Worm (Caenorhabditis elegans) whole organism, early embryonic: ENCODE measurements around the gene lbp-3.
A peak's percentile ranks its signal among the peaks of the same experiment; 100 is the strongest.

ENCODE experiments used
- B0310.2 ChIP-seq: sonication (generic microtip); optimal IDR thresholded peaks from 2 replicates; lab custom pipeline; 2016; ENCODE audit warnings: mild to moderate bottlenecking, missing genetic modification characterization, missing compliant biosample characterization
- F13C5.2 ChIP-seq: sonication (generic microtip); optimal IDR thresholded peaks from 2 replicates; lab custom pipeline; 2017; ENCODE audit warnings: mild to moderate bottlenecking, missing genetic modification characterization, inconsistent platforms, missing compliant biosample characterization
- aly-1 ChIP-seq: sonication (generic microtip); optimal IDR thresholded peaks from 2 replicates; lab custom pipeline; 2016; ENCODE audit warnings: missing genetic modification characterization, missing compliant biosample characterization
- ama-1 ChIP-seq: fragments of 150-350 bp; optimal IDR thresholded peaks from 2 replicates; lab custom pipeline; 2014
- ceh-13 ChIP-seq: fragments of 200-800 bp; sonication (Bioruptor generic); optimal IDR thresholded peaks from 2 replicates; lab custom pipeline; 2018; ENCODE audit warnings: mild to moderate bottlenecking, missing genetic modification characterization, missing compliant biosample characterization
- ceh-36 ChIP-seq: sonication (generic microtip); optimal IDR thresholded peaks from 2 replicates; lab custom pipeline; 2016; ENCODE audit warnings: missing genetic modification characterization, inconsistent platforms, missing compliant biosample characterization
- ets-7 ChIP-seq: sonication (generic microtip); optimal IDR thresholded peaks from 2 replicates; lab custom pipeline; 2016; ENCODE audit warnings: missing genotype, missing genetic modification characterization, missing compliant biosample characterization
- flt-1 ChIP-seq: fragments of 200-800 bp; sonication (Bioruptor generic); IDR thresholded peaks from 2 replicates; pipeline ENCODE4 v1.3.6; 2022; ENCODE audit warnings: missing genetic modification characterization, missing compliant biosample characterization
- hmbx-1 ChIP-seq: sonication (generic microtip); optimal IDR thresholded peaks from 2 replicates; lab custom pipeline; 2016; ENCODE audit warnings: mild to moderate bottlenecking, missing genetic modification characterization, missing compliant biosample characterization
- hmg-4 ChIP-seq: fragments of 200-800 bp; sonication (Bioruptor generic); optimal IDR thresholded peaks from 2 replicates; lab custom pipeline; 2018; ENCODE audit warnings: mild to moderate bottlenecking, missing genetic modification characterization, missing compliant biosample characterization
- hnd-1 ChIP-seq: sonication (generic microtip); optimal IDR thresholded peaks from 2 replicates; lab custom pipeline; 2016; ENCODE audit warnings: missing genetic modification characterization, missing compliant biosample characterization
- pes-1 ChIP-seq: fragments of 200-800 bp; sonication (Bioruptor generic); IDR thresholded peaks from 2 replicates; pipeline ENCODE4 v1.3.6; 2022; ENCODE audit warnings: missing genetic modification reagents, missing genetic modification characterization, missing compliant biosample characterization
- scrt-1 ChIP-seq: fragments of 200-800 bp; sonication (Bioruptor generic); IDR thresholded peaks from 2 replicates; pipeline ENCODE4 v1.3.6; 2022; ENCODE audit warnings: missing genetic modification characterization, missing compliant biosample characterization
- sea-1 ChIP-seq: fragments of 200-800 bp; sonication (Bioruptor generic); conservative IDR thresholded peaks from 2 replicates; pipeline ENCODE4 v1.3.6; 2022; ENCODE audit warnings: missing genetic modification characterization, missing compliant biosample characterization
- tbx-11 ChIP-seq: fragments of 200-800 bp; sonication (Bioruptor generic); IDR thresholded peaks from 2 replicates; pipeline ENCODE4 v1.3.6; 2022; ENCODE audit warnings: missing genetic modification characterization, missing compliant biosample characterization
- tbx-37 ChIP-seq: fragments of 200-800 bp; sonication (Bioruptor generic); conservative IDR thresholded peaks from 2 replicates; pipeline ENCODE4 v1.3.6; 2022; ENCODE audit warnings: missing genetic modification reagents, missing genetic modification characterization, missing compliant biosample characterization
- tra-4 ChIP-seq: sonication (generic microtip); optimal IDR thresholded peaks from 2 replicates; lab custom pipeline; 2017; ENCODE audit warnings: missing genetic modification characterization, missing compliant biosample characterization

Gene lbp-3

DNA sequence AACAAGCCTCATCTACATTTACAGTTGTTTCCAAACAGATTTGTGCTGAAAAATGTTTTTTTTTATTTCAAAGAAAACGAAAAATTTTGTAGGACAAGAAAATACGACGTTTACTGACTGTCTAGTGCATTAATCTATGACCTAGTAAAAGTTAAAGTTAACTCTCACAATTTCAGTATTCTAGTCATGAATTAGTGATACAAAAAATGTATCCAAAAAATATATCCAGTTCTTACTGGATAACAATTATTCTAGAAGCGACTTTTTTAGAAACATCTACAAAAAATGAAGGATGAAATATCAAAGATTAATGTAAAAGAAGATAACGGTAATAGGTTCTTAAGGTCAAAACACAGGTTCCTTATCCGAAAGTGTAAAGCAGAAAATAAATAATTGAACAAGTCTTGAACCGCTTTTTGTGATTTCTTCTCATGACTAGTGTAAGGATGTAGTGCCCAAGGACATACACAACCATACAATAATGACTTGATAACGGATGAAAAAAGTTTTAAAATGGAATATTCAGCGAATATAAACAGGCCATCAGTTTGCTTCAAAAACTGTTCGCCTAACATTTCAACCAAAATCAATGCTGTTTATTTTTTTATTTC lies 6.6 kb upstream of the lbp-3 start, which contains the start of gene pqn-37:
Gene pqn-37, minus strand, starts transcription at position 51 of the 611 bp plus-strand sequence.
- TF ChIP-seq tbx-11 (GFP tag; lab: Robert Waterston, UW) = no peak
- no peak for TF ChIP-seq tra-4 (tag; lab: Kevin White, UChicago)
- TF ChIP-seq hmg-4 (GFP tag; lab: Kevin White, UChicago) = no peak
- no peak for TF ChIP-seq ets-7 (tag; lab: Kevin White, UChicago)
- no peak for TF ChIP-seq sea-1 (GFP tag; lab: Robert Waterston, UW)
- no peak for TF ChIP-seq ama-1 (lab: Kevin White, UChicago)
- no peak for TF ChIP-seq tbx-37 (GFP tag; lab: Robert Waterston, UW)
- TF ChIP-seq flt-1 (GFP tag; lab: Robert Waterston, UW) = no peak
- no peak for TF ChIP-seq hnd-1
- TF ChIP-seq pes-1 = no peak
- TF ChIP-seq aly-1 (tag; lab: Kevin White, UChicago) = no peak
- TF ChIP-seq hmbx-1 (tag; lab: Kevin White, UChicago) = no peak
- TF ChIP-seq ceh-13 (GFP tag; lab: Kevin White, UChicago) = no peak
- TF ChIP-seq scrt-1 (GFP tag; lab: Robert Waterston, UW) = no peak
- TF ChIP-seq F13C5.2 (tag; lab: Kevin White, UChicago) = no peak
- TF ChIP-seq B0310.2 (tag; lab: Kevin White, UChicago) = no peak
- TF ChIP-seq ceh-36 (tag; lab: Kevin White, UChicago) = no peak

ce11 chrX:3252500-3252899 lies 4.7 kb upstream of the lbp-3 start, which contains the start of gene tba-9:
TSS of gene tba-9 (plus strand) at chrX:3252800.
- TF ChIP-seq pes-1 (no peak), flt-1 (GFP tag; lab: Robert Waterston, UW) (no peak), aly-1 (tag; lab: Kevin White, UChicago) (no peak), hnd-1 (no peak), scrt-1 (GFP tag; lab: Robert Waterston, UW) (no peak), F13C5.2 (tag; lab: Kevin White, UChicago) (no peak), tra-4 (tag; lab: Kevin White, UChicago) (no peak), sea-1 (GFP tag; lab: Robert Waterston, UW) (no peak), hmbx-1 (tag; lab: Kevin White, UChicago) (no peak)

DNA sequence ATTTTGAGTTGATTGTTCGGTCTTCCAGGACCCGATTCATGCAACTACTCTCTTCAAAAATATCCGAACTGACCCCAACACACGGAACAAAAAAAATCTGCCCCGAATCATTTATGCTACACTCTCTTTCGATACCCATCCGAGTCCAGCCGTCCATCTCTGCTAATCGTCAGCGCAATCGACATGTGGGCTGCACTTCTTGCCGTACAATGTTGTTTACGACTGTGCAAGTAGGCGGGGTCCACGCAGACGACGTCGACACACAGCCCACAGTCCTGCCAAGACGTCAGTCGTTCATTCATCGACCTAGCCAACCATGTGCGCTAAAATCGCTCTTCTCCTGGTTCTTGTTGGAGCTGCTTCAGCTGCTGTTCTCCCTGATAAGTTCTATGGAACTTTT lies 1.7 kb downstream of the lbp-3 start, which contains the start of gene lbp-1:
Gene lbp-1, plus strand, starts transcription at position 301 of the 400 bp plus-strand sequence.
- TF ChIP-seq flt-1 (GFP tag; lab: Robert Waterston, UW) (no peak), ets-7 (tag; lab: Kevin White, UChicago) (no peak), tbx-37 (GFP tag; lab: Robert Waterston, UW) (no peak), tbx-11 (GFP tag; lab: Robert Waterston, UW) (no peak), pes-1 (no peak), ceh-36 (tag; lab: Kevin White, UChicago) (no peak), sea-1 (GFP tag; lab: Robert Waterston, UW) (no peak), aly-1 (tag; lab: Kevin White, UChicago) (peak; percentile 32), ceh-13 (GFP tag; lab: Kevin White, UChicago) (no peak), hmbx-1 (tag; lab: Kevin White, UChicago) (no peak), hmg-4 (GFP tag; lab: Kevin White, UChicago) (peak; percentile 25), scrt-1 (GFP tag; lab: Robert Waterston, UW) (no peak), F13C5.2 (tag; lab: Kevin White, UChicago) (no peak)

ce11 chrX:3260509-3260908 lies 3.3 kb downstream of the lbp-3 start, which contains the start of gene lbp-2:
TSS of gene lbp-2 (plus strand) at chrX:3260610.
- TF ChIP-seq B0310.2 (tag; lab: Kevin White, UChicago) = no peak
- no peak for TF ChIP-seq ceh-13 (GFP tag; lab: Kevin White, UChicago)
- TF ChIP-seq flt-1 (GFP tag; lab: Robert Waterston, UW) = no peak
- TF ChIP-seq sea-1 (GFP tag; lab: Robert Waterston, UW) = no peak
- no peak for TF ChIP-seq ets-7 (tag; lab: Kevin White, UChicago)
- no peak for TF ChIP-seq hnd-1
- TF ChIP-seq tbx-11 (GFP tag; lab: Robert Waterston, UW) = no peak
- TF ChIP-seq pes-1 = no peak
- no peak for TF ChIP-seq hmg-4 (GFP tag; lab: Kevin White, UChicago)
- no peak for TF ChIP-seq ceh-36 (tag; lab: Kevin White, UChicago)
- TF ChIP-seq ama-1 (lab: Kevin White, UChicago) = no peak
- no peak for TF ChIP-seq F13C5.2 (tag; lab: Kevin White, UChicago)
- no peak for TF ChIP-seq tra-4 (tag; lab: Kevin White, UChicago)
- TF ChIP-seq scrt-1 (GFP tag; lab: Robert Waterston, UW) = no peak
- no peak for TF ChIP-seq aly-1 (tag; lab: Kevin White, UChicago)
- no peak for TF ChIP-seq tbx-37 (GFP tag; lab: Robert Waterston, UW)
- TF ChIP-seq hmbx-1 (tag; lab: Kevin White, UChicago) = no peak

ce11 chrX:3262600-3262999 lies 5.4 kb downstream of the lbp-3 start, which contains the start of gene fbxb-71:
TSS of gene fbxb-71 (plus strand) at chrX:3262900.
- TF ChIP-seq ceh-36 (tag; lab: Kevin White, UChicago) (no peak), scrt-1 (GFP tag; lab: Robert Waterston, UW) (no peak), pes-1 (no peak), hmg-4 (GFP tag; lab: Kevin White, UChicago) (no peak), tbx-37 (GFP tag; lab: Robert Waterston, UW) (no peak), ceh-13 (GFP tag; lab: Kevin White, UChicago) (no peak), ama-1 (lab: Kevin White, UChicago) (no peak), sea-1 (GFP tag; lab: Robert Waterston, UW) (no peak), F13C5.2 (tag; lab: Kevin White, UChicago) (no peak), aly-1 (tag; lab: Kevin White, UChicago) (no peak), flt-1 (GFP tag; lab: Robert Waterston, UW) (no peak), hmbx-1 (tag; lab: Kevin White, UChicago) (no peak), tra-4 (tag; lab: Kevin White, UChicago) (no peak), ets-7 (tag; lab: Kevin White, UChicago) (no peak), hnd-1 (no peak), tbx-11 (GFP tag; lab: Robert Waterston, UW) (no peak)

DNA sequence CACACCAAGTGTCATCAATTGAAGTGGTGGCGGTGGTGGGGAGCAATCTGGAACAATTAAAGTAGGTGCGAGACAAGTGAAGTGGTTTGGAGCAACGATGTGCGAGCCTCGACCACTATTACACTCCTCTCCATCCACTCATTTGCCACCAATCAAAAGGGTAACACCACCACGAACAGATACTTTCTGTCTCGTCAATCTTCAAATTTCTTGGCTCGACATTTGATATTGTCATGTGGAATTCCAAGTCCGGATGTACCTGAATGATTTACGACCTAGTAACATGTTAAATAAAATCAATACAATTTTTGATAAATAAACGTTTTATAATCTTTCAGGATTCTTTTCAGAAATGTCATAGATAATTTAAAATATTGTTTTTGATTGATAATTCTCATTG lies 13.6 kb downstream of the lbp-3 start, which contains the start of gene sul-1:
Gene sul-1, minus strand, starts transcription at position 101 of the 400 bp plus-strand sequence.
- TF ChIP-seq scrt-1 (GFP tag; lab: Robert Waterston, UW) = no peak
- no peak for TF ChIP-seq B0310.2 (tag; lab: Kevin White, UChicago)
- no peak for TF ChIP-seq pes-1
- no peak for TF ChIP-seq flt-1 (GFP tag; lab: Robert Waterston, UW)
- TF ChIP-seq hnd-1 = no peak
- TF ChIP-seq hmg-4 (GFP tag; lab: Kevin White, UChicago) = no peak
- TF ChIP-seq tra-4 (tag; lab: Kevin White, UChicago) = no peak
- no peak for TF ChIP-seq F13C5.2 (tag; lab: Kevin White, UChicago)
- no peak for TF ChIP-seq hmbx-1 (tag; lab: Kevin White, UChicago)
- no peak for TF ChIP-seq tbx-11 (GFP tag; lab: Robert Waterston, UW)
- TF ChIP-seq ceh-36 (tag; lab: Kevin White, UChicago) = no peak
